Worm (Caenorhabditis elegans) whole organism, L4/young adult: ENCODE data around the gene K09C4.4.

Experiments used
- W03F9.2 ChIP-seq: fragments of 150-350 bp; optimal IDR thresholded peaks from 2 replicates; lab custom pipeline; 2014; ENCODE audit warnings: missing biosample characterization, missing genetic modification characterization
- dao-5 ChIP-seq: sonication (generic microtip); optimal IDR thresholded peaks from 2 replicates; lab custom pipeline; 2016; ENCODE audit warnings: missing genotype, missing genetic modification characterization, moderate library complexity, missing compliant biosample characterization
- him-1 ChIP-seq: sonication (generic microtip); optimal IDR thresholded peaks from 2 replicates; lab custom pipeline; 2016; ENCODE audit warnings: missing genotype, missing genetic modification reagents, missing genetic modification characterization, missing compliant biosample characterization

K09C4.4 gene

ce11 chrX:3306594-3307296 is 17.5 kb downstream of the K09C4.4 start:
- TF ChIP-seq W03F9.2 (tag; lab: Kevin White, UChicago) (no peak), dao-5 (no peak), him-1 (no peak)

ce11 chrX:3310702-3311101 is 21.4 kb downstream of the K09C4.4 start:
- no peak for TF ChIP-seq dao-5
- TF ChIP-seq him-1, result no peak
- TF ChIP-seq W03F9.2 (tag; lab: Kevin White, UChicago), result no peak

- TF ChIP-seq him-1 (no peak), W03F9.2 (tag; lab: Kevin White, UChicago) (no peak), dao-5 (no peak)
Observed at ce11 chrX:3313939-3314338, 24.7 kb downstream of the K09C4.4 start.

ce11 chrX:3315014-3315413 is 25.7 kb downstream of the K09C4.4 start, which contains the start of gene ddr-2:
Gene ddr-2 (plus strand): TSS chrX:3315314.
- TF ChIP-seq him-1 (no peak), W03F9.2 (tag; lab: Kevin White, UChicago) (no peak), dao-5 (no peak)

- TF ChIP-seq dao-5, result no peak
- no peak for TF ChIP-seq him-1
- TF ChIP-seq W03F9.2 (tag; lab: Kevin White, UChicago), result no peak
Observed at ce11 chrX:3315891-3316657, 26.8 kb downstream of the K09C4.4 start.

- TF ChIP-seq W03F9.2 (tag; lab: Kevin White, UChicago) (no peak), him-1 (no peak), dao-5 (no peak)
Observed at ce11 chrX:3316830-3317229, 27.5 kb downstream of the K09C4.4 start.

ce11 chrX:3326175-3326574 is 36.9 kb downstream of the K09C4.4 start, which contains the start of gene F11D5.6:
Gene F11D5.6 (minus strand): TSS chrX:3326275.
- TF ChIP-seq W03F9.2 (tag; lab: Kevin White, UChicago), result no peak
- no peak for TF ChIP-seq dao-5
- no peak for TF ChIP-seq him-1

- TF ChIP-seq W03F9.2 (tag; lab: Kevin White, UChicago) (no peak), dao-5 (no peak), him-1 (no peak)
Observed at ce11 chrX:3332824-3333223, 43.5 kb downstream of the K09C4.4 start, which contains the start of gene F11D5.1. Gene F11D5.1 (plus strand): TSS chrX:3333124.

ce11 chrX:3334115-3334514 is 44.8 kb downstream of the K09C4.4 start:
- TF ChIP-seq him-1, result no peak
- no peak for TF ChIP-seq dao-5
- TF ChIP-seq W03F9.2 (tag; lab: Kevin White, UChicago), result no peak

ce11 chrX:3339882-3340281 is 50.6 kb downstream of the K09C4.4 start:
- TF ChIP-seq him-1, result no peak
- no peak for TF ChIP-seq dao-5
